Fruit fly (Drosophila melanogaster): ENCODE results near the gene Nemp.

Gene Nemp

DNA sequence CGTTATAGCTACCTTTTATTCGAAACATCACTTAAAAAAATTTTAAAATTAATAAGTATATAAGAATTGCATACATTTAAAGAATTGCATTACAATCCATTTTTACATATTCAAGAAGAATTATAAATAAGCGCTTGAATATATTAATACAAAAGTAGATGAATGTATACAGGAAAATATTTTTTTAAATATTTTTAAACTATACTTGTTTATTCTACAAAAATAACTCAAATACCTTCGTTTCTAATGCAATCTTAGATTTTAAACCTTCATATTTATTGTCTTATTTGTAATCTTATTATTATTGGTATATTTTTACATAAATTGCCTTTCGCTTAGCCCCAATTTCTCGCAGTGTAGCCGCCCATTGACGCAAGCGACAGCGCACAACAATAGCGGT is 22.3 kb upstream of the Nemp start:
- TF ChIP-seq CG1621 (tag; optimal IDR thresholded peaks at IDR 0.05) (no peak), CG9139 (GFP tag; optimal IDR thresholded peaks at IDR 0.05) (no peak), CG3032 (tag; optimal IDR thresholded peaks at IDR 0.05) (no peak), eg (GFP tag; IDR thresholded peaks at IDR 0.05) (peak; percentile 41; the same call in 1 of the 3 replicates), Met (GFP tag; optimal IDR thresholded peaks at IDR 0.05) (peak; percentile 13), CG6163 (GFP tag; IDR thresholded peaks at IDR 0.05) (0 out of 3 replicates have a peak, but pooled peaks have one; percentile 28), CG10669 (GFP tag; optimal IDR thresholded peaks at IDR 0.05) (no peak), fd59A (GFP tag; optimal IDR thresholded peaks at IDR 0.05) (no peak), Eip75B (GFP tag; optimal IDR thresholded peaks at IDR 0.05) (no peak), CG3919 (GFP tag; optimal IDR thresholded peaks at IDR 0.05) (peak; percentile 13), svp (GFP tag) (peak; percentile 66), CG8632 (GFP tag; optimal IDR thresholded peaks at IDR 0.05) (peak; percentile 30), Eip93F (GFP tag; optimal IDR thresholded peaks at IDR 0.05) (no peak), CG11762 (GFP tag; optimal IDR thresholded peaks at IDR 0.05; ENCODE audit: insufficient read depth) (no peak), salr (GFP tag; optimal IDR thresholded peaks at IDR 0.05) (peak in 1 of 2 experiments; percentile 24), dac (GFP tag; optimal IDR thresholded peaks at IDR 0.05) (no peak), spab (GFP tag; optimal IDR thresholded peaks at IDR 0.05) (no peak), Blimp-1 (GFP tag; optimal IDR thresholded peaks at IDR 0.05) (no peak), vri (GFP tag; optimal IDR thresholded peaks at IDR 0.05) (no peak), esn (GFP tag; optimal IDR thresholded peaks at IDR 0.05) (peak; percentile 37), CG6276 (GFP tag; optimal IDR thresholded peaks at IDR 0.05) (no peak), pdm3 (GFP tag; optimal IDR thresholded peaks at IDR 0.05) (no peak), dsx (GFP tag; optimal IDR thresholded peaks at IDR 0.05; ENCODE audit: poor library complexity, severe bottlenecking) (peak; percentile 4), acj6 (GFP tag; optimal IDR thresholded peaks at IDR 0.05) (peak; percentile 20), OdsH (GFP tag; optimal IDR thresholded peaks at IDR 0.05) (peak; percentile 19), topi (GFP tag; optimal IDR thresholded peaks at IDR 0.05) (no peak), CG32006 (GFP tag; optimal IDR thresholded peaks at IDR 0.05) (peak; percentile 53), ss (GFP tag; optimal IDR thresholded peaks at IDR 0.05) (no peak), fd85E (GFP tag; optimal IDR thresholded peaks at IDR 0.05) (no peak), CG6854 (GFP tag; optimal IDR thresholded peaks at IDR 0.05) (no peak), lz (GFP tag; optimal IDR thresholded peaks at IDR 0.05) (no peak), CG8119 (GFP tag; IDR thresholded peaks at IDR 0.05) (peak; percentile 50; the same call in 2 of the 3 replicates), fkh (GFP tag; optimal IDR thresholded peaks at IDR 0.05) (no peak), net (GFP tag; optimal IDR thresholded peaks at IDR 0.05) (no peak), Sox14 (GFP tag; optimal IDR thresholded peaks at IDR 0.05) (no peak), CG15336 (GFP tag; IDR thresholded peaks at IDR 0.05) (peak; percentile 49), Hr4 (GFP tag; optimal IDR thresholded peaks at IDR 0.05) (no peak), Lpt (GFP tag; optimal IDR thresholded peaks at IDR 0.05) (no peak), CG11294 (GFP tag; IDR thresholded peaks at IDR 0.05) (no peak), achi (GFP tag; optimal IDR thresholded peaks at IDR 0.05) (peak; percentile 38), CG6792 (GFP tag; optimal IDR thresholded peaks at IDR 0.05) (peak; percentile 4), CG16779 (tag; optimal IDR thresholded peaks at IDR 0.05) (no peak), CG10631 (GFP tag; optimal IDR thresholded peaks at IDR 0.05) (peak; percentile 17), CG34406 (GFP tag; optimal IDR thresholded peaks at IDR 0.05) (peak; percentile 45), Sox15 (GFP tag; optimal IDR thresholded peaks at IDR 0.05) (no peak), CG6808 (GFP tag; optimal IDR thresholded peaks at IDR 0.05) (no peak), CG4318 (GFP tag; optimal IDR thresholded peaks at IDR 0.05) (no peak), Ets21C (GFP tag; optimal IDR thresholded peaks at IDR 0.05) (no peak), CG8319 (GFP tag; optimal IDR thresholded peaks at IDR 0.05) (no peak), Smox (GFP tag; optimal IDR thresholded peaks at IDR 0.05) (no peak), Eip78C (GFP tag) (peak; percentile 62), Hr39 (GFP tag; optimal IDR thresholded peaks at IDR 0.05) (no peak)
